Fruit fly (Drosophila melanogaster) whole organism, prepupa: Measurements from ENCODE around the gene CG31872.

Experiments used
- Blimp-1 ChIP-seq: fragments of 200-800 bp; sonication (Bioruptor generic); optimal IDR thresholded peaks from 3 replicates; lab custom pipeline; 2017; ENCODE audit warnings: missing biosample characterization, missing genetic modification characterization, mild to moderate bottlenecking, moderate library complexity, missing genetic modification reagents
- CG10631 ChIP-seq: fragments of 200-800 bp; sonication (Bioruptor generic); optimal IDR thresholded peaks from 2 replicates; lab custom pipeline; 2016; ENCODE audit warnings: missing biosample characterization, missing genetic modification characterization
- CG10669 ChIP-seq: fragments of 200-800 bp; sonication (Bioruptor generic); optimal IDR thresholded peaks from 3 replicates; lab custom pipeline; 2018; ENCODE audit warnings: missing biosample characterization, mild to moderate bottlenecking, missing genetic modification characterization, moderate library complexity
- CG11294 ChIP-seq: fragments of 200-800 bp; sonication (Bioruptor generic); IDR thresholded peaks from 2 replicates; pipeline ENCODE4 v1.3.6; 2022; ENCODE audit warnings: missing biosample characterization, missing genetic modification characterization
- CG11762 ChIP-seq: fragments of 200-800 bp; sonication (Bioruptor generic); optimal IDR thresholded peaks from 3 replicates; lab custom pipeline; 2016; ENCODE audit warnings: missing biosample characterization, missing genetic modification characterization; ENCODE audit not compliant: insufficient read depth
- CG11902 ChIP-seq: fragments of 200-800 bp; sonication (Bioruptor generic); optimal IDR thresholded peaks from 3 replicates; lab custom pipeline; 2016; ENCODE audit warnings: missing biosample characterization, missing genetic modification characterization
- CG15336 ChIP-seq: fragments of 200-800 bp; sonication (Bioruptor generic); IDR thresholded peaks from 2 replicates; pipeline ENCODE4 v1.3.6; 2022; ENCODE audit warnings: missing biosample characterization, missing genetic modification characterization
- CG1621 ChIP-seq: fragments of 200-800 bp; sonication (Bioruptor generic); optimal IDR thresholded peaks from 3 replicates; lab custom pipeline; 2018; ENCODE audit warnings: missing biosample characterization, mild to moderate bottlenecking, missing genetic modification characterization
- CG31627 ChIP-seq: fragments of 200-800 bp; sonication (Bioruptor generic); optimal IDR thresholded peaks from 3 replicates; lab custom pipeline; 2016; ENCODE audit warnings: missing biosample characterization, missing genetic modification characterization
- CG34406 ChIP-seq: fragments of 200-800 bp; sonication (Bioruptor generic); optimal IDR thresholded peaks from 3 replicates; lab custom pipeline; 2016; ENCODE audit warnings: missing biosample characterization, missing genetic modification characterization
- CG3919 ChIP-seq: fragments of 200-800 bp; sonication (Bioruptor generic); optimal IDR thresholded peaks from 3 replicates; lab custom pipeline; 2016; ENCODE audit warnings: missing biosample characterization, missing genetic modification characterization
- CG4318 ChIP-seq: fragments of 200-800 bp; sonication (Bioruptor generic); optimal IDR thresholded peaks from 3 replicates; lab custom pipeline; 2017; ENCODE audit warnings: missing biosample characterization, mild to moderate bottlenecking, missing genetic modification characterization
- CG6163 ChIP-seq: fragments of 200-800 bp; sonication (Bioruptor generic); IDR thresholded peaks from 3 replicates; pipeline ENCODE4 v1.3.6; 2022; ENCODE audit warnings: missing biosample characterization, missing genetic modification characterization
- CG6276 ChIP-seq: fragments of 200-800 bp; sonication (Bioruptor generic); optimal IDR thresholded peaks from 2 replicates; lab custom pipeline; 2017; ENCODE audit warnings: missing biosample characterization, mild to moderate bottlenecking, missing genetic modification characterization
- CG6792 ChIP-seq: fragments of 200-800 bp; sonication (Bioruptor generic); optimal IDR thresholded peaks from 3 replicates; lab custom pipeline; 2016; ENCODE audit warnings: missing biosample characterization, missing genetic modification characterization
- CG6808 ChIP-seq: fragments of 200-800 bp; sonication (Bioruptor generic); optimal IDR thresholded peaks from 3 replicates; lab custom pipeline; 2017; ENCODE audit warnings: missing biosample characterization, missing genetic modification characterization, mild to moderate bottlenecking, moderate library complexity, missing genetic modification reagents
- CG6854 ChIP-seq: fragments of 200-800 bp; sonication (Bioruptor generic); optimal IDR thresholded peaks from 2 replicates; lab custom pipeline; 2017; ENCODE audit warnings: missing biosample characterization, mild to moderate bottlenecking, missing genetic modification characterization
- CG8119 ChIP-seq: fragments of 200-800 bp; sonication (Bioruptor generic); IDR thresholded peaks from 3 replicates; pipeline ENCODE4 v1.3.6; 2022; ENCODE audit warnings: missing biosample characterization, missing genetic modification characterization
- CG8632 ChIP-seq: fragments of 200-800 bp; sonication (Bioruptor generic); optimal IDR thresholded peaks from 3 replicates; lab custom pipeline; 2016; ENCODE audit warnings: missing biosample characterization, missing genetic modification characterization
- Eip75B ChIP-seq: fragments of 200-800 bp; sonication (Bioruptor generic); optimal IDR thresholded peaks from 3 replicates; lab custom pipeline; 2016; ENCODE audit warnings: missing biosample characterization, missing genetic modification characterization
- Eip78C ChIP-seq: fragments of 200-800 bp; sonication (Bioruptor generic); peaks from one replicate; lab custom pipeline; 2016; ENCODE audit warnings: missing biosample characterization, missing genetic modification characterization
- Eip93F ChIP-seq: fragments of 200-800 bp; sonication (Bioruptor generic); optimal IDR thresholded peaks from 2 replicates; lab custom pipeline; 2016; ENCODE audit warnings: missing biosample characterization, mild to moderate bottlenecking, missing genetic modification characterization
- Ets21C ChIP-seq: fragments of 200-800 bp; sonication (Bioruptor generic); optimal IDR thresholded peaks from 3 replicates; lab custom pipeline; 2016; ENCODE audit warnings: missing biosample characterization, missing genetic modification characterization
- Ets96B ChIP-seq: fragments of 200-800 bp; optimal IDR thresholded peaks from 2 replicates; lab custom pipeline; 2019; ENCODE audit warnings: missing biosample characterization, mild to moderate bottlenecking, missing genetic modification characterization, moderate library complexity
- Gug ChIP-seq: fragments of 200-800 bp; sonication (Bioruptor generic); IDR thresholded peaks from 2 replicates; pipeline ENCODE4 v1.3.6; 2022; ENCODE audit warnings: missing biosample characterization, missing genetic modification characterization
- Hr38 ChIP-seq: sonication (Bioruptor generic); optimal IDR thresholded peaks from 2 replicates; lab custom pipeline; 2016; ENCODE audit warnings: missing biosample characterization, missing genetic modification characterization
- Hr39 ChIP-seq: fragments of 200-800 bp; sonication (Bioruptor generic); optimal IDR thresholded peaks from 2 replicates; lab custom pipeline; 2016; ENCODE audit warnings: missing biosample characterization, missing genetic modification characterization
- Met ChIP-seq: fragments of 200-800 bp; sonication (Bioruptor generic); optimal IDR thresholded peaks from 3 replicates; lab custom pipeline; 2016; ENCODE audit warnings: missing biosample characterization, missing genetic modification characterization
- Smox ChIP-seq: fragments of 200-800 bp; sonication (Bioruptor generic); optimal IDR thresholded peaks from 3 replicates; lab custom pipeline; 2016; ENCODE audit warnings: missing biosample characterization, missing genetic modification characterization
- Sox102F ChIP-seq: fragments of 200-800 bp; sonication (Bioruptor generic); optimal IDR thresholded peaks from 2 replicates; lab custom pipeline; 2016; ENCODE audit warnings: missing biosample characterization, mild to moderate bottlenecking, missing genetic modification characterization
- Sox14 ChIP-seq: fragments of 200-800 bp; sonication (Bioruptor generic); optimal IDR thresholded peaks from 3 replicates; lab custom pipeline; 2016; ENCODE audit warnings: missing biosample characterization, missing genetic modification characterization
- Sox15 ChIP-seq: fragments of 200-800 bp; sonication (Bioruptor generic); optimal IDR thresholded peaks from 3 replicates; lab custom pipeline; 2016; ENCODE audit warnings: missing biosample characterization, missing genetic modification characterization
- achi ChIP-seq: fragments of 200-800 bp; sonication (Bioruptor generic); optimal IDR thresholded peaks from 3 replicates; lab custom pipeline; 2016; ENCODE audit warnings: missing biosample characterization, missing genetic modification characterization
- acj6 ChIP-seq: fragments of 200-800 bp; sonication (Bioruptor generic); optimal IDR thresholded peaks from 3 replicates; lab custom pipeline; 2016; ENCODE audit warnings: missing biosample characterization, missing genetic modification characterization
- cyc ChIP-seq: fragments of 200-800 bp; sonication (Bioruptor generic); optimal IDR thresholded peaks from 3 replicates; lab custom pipeline; 2016; ENCODE audit warnings: missing biosample characterization, missing genetic modification characterization
- dac ChIP-seq: fragments of 200-800 bp; sonication (Bioruptor generic); optimal IDR thresholded peaks from 2 replicates; lab custom pipeline; 2017; ENCODE audit warnings: missing biosample characterization, mild to moderate bottlenecking, missing genetic modification characterization
- esn ChIP-seq: fragments of 200-800 bp; sonication (Bioruptor generic); optimal IDR thresholded peaks from 2 replicates; lab custom pipeline; 2016; ENCODE audit warnings: missing biosample characterization, mild to moderate bottlenecking, missing genetic modification characterization, moderate library complexity
- fd59A ChIP-seq: fragments of 200-800 bp; sonication (Bioruptor generic); optimal IDR thresholded peaks from 2 replicates; lab custom pipeline; 2017; ENCODE audit warnings: missing biosample characterization, mild to moderate bottlenecking, missing genetic modification characterization, missing genetic modification reagents
- fd85E ChIP-seq: fragments of 200-800 bp; sonication (Bioruptor generic); optimal IDR thresholded peaks from 3 replicates; lab custom pipeline; 2016; ENCODE audit warnings: missing biosample characterization, missing genetic modification characterization
- fkh ChIP-seq: fragments of 200-800 bp; sonication (Bioruptor generic); optimal IDR thresholded peaks from 3 replicates; lab custom pipeline; 2017; ENCODE audit warnings: missing biosample characterization, mild to moderate bottlenecking, missing genetic modification characterization, moderate library complexity
- net ChIP-seq: fragments of 200-800 bp; sonication (Bioruptor generic); optimal IDR thresholded peaks from 3 replicates; lab custom pipeline; 2016; ENCODE audit warnings: missing biosample characterization, missing genetic modification characterization
- pdm3 ChIP-seq: fragments of 200-800 bp; sonication (Bioruptor generic); optimal IDR thresholded peaks from 3 replicates; lab custom pipeline; 2016; ENCODE audit warnings: missing biosample characterization, missing genetic modification characterization
- salr ChIP-seq, 2 experiments: fragments of 200-800 bp; sonication (Bioruptor generic); optimal IDR thresholded peaks; 3 replicates each; lab custom pipeline; 2016 to 2018; ENCODE audit warnings: missing biosample characterization in 2 of 2, missing genetic modification characterization in 2 of 2, mild to moderate bottlenecking in 1 of 2
- spab ChIP-seq: fragments of 200-800 bp; sonication (Bioruptor generic); optimal IDR thresholded peaks from 2 replicates; lab custom pipeline; 2017; ENCODE audit warnings: missing biosample characterization, mild to moderate bottlenecking, missing genetic modification characterization, missing genetic modification reagents
- ss ChIP-seq, 2 experiments: fragments of 200-800 bp; sonication (Bioruptor generic); optimal IDR thresholded peaks; 2 replicates in 1 of 2; 3 replicates in 1 of 2; lab custom pipeline; 2017 to 2018; ENCODE audit warnings: mild to moderate bottlenecking in 2 of 2, missing biosample characterization in 2 of 2, missing genetic modification characterization in 2 of 2, moderate library complexity in 1 of 2
- svp ChIP-seq: fragments of 200-800 bp; sonication (Bioruptor generic); peaks from one replicate; lab custom pipeline; 2016; ENCODE audit warnings: missing biosample characterization, missing genetic modification characterization
- topi ChIP-seq: fragments of 200-800 bp; sonication (Bioruptor generic); optimal IDR thresholded peaks from 3 replicates; lab custom pipeline; 2016; ENCODE audit warnings: missing biosample characterization, missing genetic modification characterization
- vri ChIP-seq: fragments of 200-800 bp; sonication (Bioruptor generic); optimal IDR thresholded peaks from 3 replicates; lab custom pipeline; 2016; ENCODE audit warnings: missing biosample characterization, mild to moderate bottlenecking, missing genetic modification characterization

The CG31872 gene

dm6 chr2L:10616767-10617166 is 23.0 kb upstream of the CG31872 start (continued):
- peak; percentile 66 for TF ChIP-seq CG8632
- peak; percentile 95 for TF ChIP-seq CG6163 (GFP tag; lab: Robert Waterston, UW)
- peak; percentile 87 for TF ChIP-seq fd59A (GFP tag; lab: Kevin White, UChicago)
- TF ChIP-seq vri, result peak; percentile 8
- peak; percentile 93 for TF ChIP-seq Ets96B
- TF ChIP-seq achi, result peak; percentile 84
- no peak for TF ChIP-seq CG6854
- peak; percentile 79 to 85 for TF ChIP-seq ss (GFP tag; optimal IDR thresholded peaks at IDR 0.05; lab: Kevin White, UChicago)
- TF ChIP-seq Eip78C (GFP tag; lab: Kevin White, UChicago), result peak; percentile 96
- TF ChIP-seq CG6792 (GFP tag; lab: Kevin White, UChicago), result peak; percentile 80
- peak; percentile 31 for TF ChIP-seq CG11902
- TF ChIP-seq CG6276 (GFP tag; lab: Kevin White, UChicago), result peak; percentile 84
- peak; percentile 44 for TF ChIP-seq cyc
- no peak for TF ChIP-seq Hr38 (GFP tag; lab: Kevin White, UChicago)
- TF ChIP-seq fkh, result no peak
- TF ChIP-seq CG31627 (GFP tag; lab: Kevin White, UChicago), result peak; percentile 43
- peak; percentile 92 for TF ChIP-seq CG11294
- no peak for TF ChIP-seq esn
- TF ChIP-seq CG15336, result peak; percentile 97
- TF ChIP-seq spab, result peak; percentile 87
- TF ChIP-seq CG10631, result peak; percentile 90
- peak; percentile 56 for TF ChIP-seq Sox15 (GFP tag; lab: Kevin White, UChicago)
- peak; percentile 79 to 86 for TF ChIP-seq salr (GFP tag; optimal IDR thresholded peaks at IDR 0.05; lab: Kevin White, UChicago)
- TF ChIP-seq Gug, result peak; percentile 94
- peak; percentile 71 for TF ChIP-seq dac (GFP tag; lab: Kevin White, UChicago)
- TF ChIP-seq Eip93F (GFP tag; lab: Kevin White, UChicago), result no peak
- TF ChIP-seq Sox102F (GFP tag; lab: Kevin White, UChicago), result peak; percentile 16
- TF ChIP-seq CG6808 (GFP tag; lab: Kevin White, UChicago), result peak; percentile 85
- TF ChIP-seq acj6 (GFP tag; lab: Kevin White, UChicago), result peak; percentile 86
- TF ChIP-seq CG11762 (GFP tag; lab: Kevin White, UChicago), result peak; percentile 77
- TF ChIP-seq Sox14 (GFP tag; lab: Kevin White, UChicago), result peak; percentile 87
- TF ChIP-seq CG4318 (GFP tag; lab: Kevin White, UChicago), result peak; percentile 72
- peak; percentile 64 for TF ChIP-seq topi (GFP tag; lab: Kevin White, UChicago)

- TF ChIP-seq net, result no peak
- no peak for TF ChIP-seq Met (GFP tag; lab: Kevin White, UChicago)
- no peak for TF ChIP-seq Hr38 (GFP tag; lab: Kevin White, UChicago)
- TF ChIP-seq dac (GFP tag; lab: Kevin White, UChicago), result no peak
- no peak for TF ChIP-seq salr (GFP tag; optimal IDR thresholded peaks at IDR 0.05; lab: Kevin White, UChicago)
- TF ChIP-seq Blimp-1, result no peak
- no peak for TF ChIP-seq CG10669 (GFP tag; lab: Kevin White, UChicago)
- TF ChIP-seq CG6276 (GFP tag; lab: Kevin White, UChicago), result no peak
- TF ChIP-seq CG6163 (GFP tag; lab: Robert Waterston, UW), result no peak
- TF ChIP-seq CG8119 (GFP tag; lab: Robert Waterston, UW), result no peak
- no peak for TF ChIP-seq fkh
- TF ChIP-seq Ets96B, result no peak
- TF ChIP-seq CG11294, result no peak
- no peak for TF ChIP-seq Ets21C (GFP tag; lab: Kevin White, UChicago)
- TF ChIP-seq vri, result no peak
- no peak for TF ChIP-seq esn
These were observed 13.8 kb upstream of the CG31872 start for dm6 chr2L:10625935-10626334.

DNA sequence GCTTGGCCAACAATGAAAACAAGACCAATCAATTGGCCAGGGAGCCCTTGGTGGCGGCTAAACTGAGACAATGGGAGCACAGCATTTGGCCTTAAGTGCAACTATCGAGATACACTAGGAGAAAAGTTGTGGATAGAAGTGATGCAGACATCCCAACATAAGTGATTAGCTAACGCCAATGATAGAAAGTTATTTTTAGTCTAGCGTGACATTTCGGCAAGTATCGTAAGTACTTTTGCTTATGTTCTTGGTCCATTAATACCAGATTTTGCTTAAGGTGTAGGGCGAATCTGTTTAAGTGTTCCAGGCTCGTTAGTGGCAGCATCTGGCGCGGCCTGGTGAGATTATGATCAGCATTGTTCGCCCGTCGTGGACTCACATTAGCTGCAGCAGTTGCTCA is 7.0 kb upstream of the CG31872 start:
- TF ChIP-seq Met (GFP tag; lab: Kevin White, UChicago) (peak; percentile 43), CG3919 (GFP tag; lab: Kevin White, UChicago) (peak; percentile 46), CG6792 (GFP tag; lab: Kevin White, UChicago) (peak; percentile 19), fkh (no peak), ss (GFP tag; optimal IDR thresholded peaks at IDR 0.05; lab: Kevin White, UChicago) (peak in 1 of 2 experiments; percentile 20), Eip75B (GFP tag; lab: Kevin White, UChicago) (peak; percentile 14), CG10631 (peak; percentile 42), CG11902 (peak; percentile 3), achi (peak; percentile 27), svp (GFP tag; lab: Kevin White, UChicago) (peak; percentile 54), fd85E (no peak), Sox102F (GFP tag; lab: Kevin White, UChicago) (peak; percentile 24), CG34406 (GFP tag; lab: Kevin White, UChicago) (peak; percentile 23), Sox15 (GFP tag; lab: Kevin White, UChicago) (peak; percentile 12), Hr39 (peak; percentile 19), pdm3 (GFP tag; lab: Kevin White, UChicago) (peak; percentile 16), Sox14 (GFP tag; lab: Kevin White, UChicago) (peak; percentile 16), Ets96B (peak; percentile 55), CG1621 (tag; lab: Kevin White, UChicago) (peak; percentile 27), CG11762 (GFP tag; lab: Kevin White, UChicago) (no peak), Smox (GFP tag; lab: Kevin White, UChicago) (peak; percentile 22)
